Worm (Caenorhabditis elegans) whole organism, midembryonic: ENCODE data around the gene nhr-156.

Source experiments
- T22C8.4 ChIP-seq: fragments of 200-800 bp; sonication (Bioruptor generic); IDR thresholded peaks from 2 replicates; pipeline ENCODE4 v1.3.6; 2022; ENCODE audit warnings: missing genetic modification characterization, missing compliant biosample characterization
- cog-1 ChIP-seq: sonication (generic microtip); optimal IDR thresholded peaks from 2 replicates; lab custom pipeline; 2016; ENCODE audit warnings: missing genetic modification characterization, missing compliant biosample characterization
- flt-1 ChIP-seq: fragments of 200-800 bp; sonication (Bioruptor generic); IDR thresholded peaks from 2 replicates; pipeline ENCODE4 v1.3.6; 2022; ENCODE audit warnings: missing genetic modification characterization, missing compliant biosample characterization
- klf-2 ChIP-seq: fragments of 200-800 bp; sonication (Bioruptor generic); conservative IDR thresholded peaks from 2 replicates; pipeline ENCODE4 v1.3.6; 2022; ENCODE audit warnings: missing genetic modification reagents, missing genetic modification characterization, missing compliant biosample characterization
- med-1 ChIP-seq: sonication (generic microtip); optimal IDR thresholded peaks from 2 replicates; lab custom pipeline; 2017; ENCODE audit warnings: missing genetic modification characterization, mild to moderate bottlenecking, missing compliant biosample characterization, antibody characterized with exemption, missing genetic modification reagents; ENCODE audit not compliant: insufficient read depth
- ref-1 ChIP-seq: fragments of 200-800 bp; sonication (Bioruptor generic); conservative IDR thresholded peaks from 2 replicates; pipeline ENCODE4 v1.3.6; 2022; ENCODE audit warnings: missing genetic modification reagents, missing genetic modification characterization, missing compliant biosample characterization
- tab-1 ChIP-seq: fragments of 200-800 bp; sonication (Bioruptor generic); IDR thresholded peaks from 2 replicates; pipeline ENCODE4 v1.3.6; 2022; ENCODE audit warnings: missing genetic modification characterization, missing compliant biosample characterization
- ztf-23 ChIP-seq: fragments of 200-800 bp; sonication (Bioruptor generic); IDR thresholded peaks from 2 replicates; pipeline ENCODE4 v1.3.6; 2022; ENCODE audit warnings: missing genetic modification reagents, missing genetic modification characterization, missing compliant biosample characterization
- ztf-29 ChIP-seq: fragments of 200-800 bp; sonication (Bioruptor generic); IDR thresholded peaks from 2 replicates; pipeline ENCODE4 v1.3.6; 2022; ENCODE audit warnings: missing genetic modification reagents, missing genetic modification characterization, missing compliant biosample characterization

The nhr-156 gene

ce11 chrV:3905841-3906240 is at the start of gene nhr-156:
TSS of gene nhr-156 (plus strand) at chrV:3906106.
- TF ChIP-seq ref-1 (GFP tag; lab: Robert Waterston, UW) (no peak), med-1 (no peak), klf-2 (GFP tag; lab: Robert Waterston, UW) (no peak), ztf-23 (no peak), T22C8.4 (no peak), flt-1 (no peak), tab-1 (no peak), ztf-29 (no peak), cog-1 (no peak)

- TF ChIP-seq med-1 (no peak), T22C8.4 (no peak), ztf-29 (no peak), ref-1 (GFP tag; lab: Robert Waterston, UW) (no peak), ztf-23 (no peak)
These were observed 48.1 kb upstream of the nhr-156 start, which contains the start of gene nhr-188 for ce11 chrV:3857778-3858177. TSS of gene nhr-188 (minus strand) at chrV:3857861.

- TF ChIP-seq T22C8.4 (no peak), ztf-23 (no peak), ztf-29 (no peak), ref-1 (GFP tag; lab: Robert Waterston, UW) (no peak), cog-1 (no peak), flt-1 (no peak), tab-1 (no peak), klf-2 (GFP tag; lab: Robert Waterston, UW) (no peak), med-1 (no peak)
These were observed 45.8 kb upstream of the nhr-156 start, which contains the start of gene nhr-189 for ce11 chrV:3860123-3860522. TSS of gene nhr-189 (minus strand) at chrV:3860243.

- TF ChIP-seq T22C8.4 (no peak), cog-1 (no peak), ztf-29 (no peak), ztf-23 (no peak)
These were observed 43.1 kb upstream of the nhr-156 start, which contains the start of gene nhr-187 for ce11 chrV:3862851-3863250. TSS of gene nhr-187 (minus strand) at chrV:3862951.

ce11 chrV:3865273-3865672 is 40.6 kb upstream of the nhr-156 start:
- TF ChIP-seq tab-1 (no peak), ref-1 (GFP tag; lab: Robert Waterston, UW) (no peak), flt-1 (no peak), med-1 (no peak), ztf-23 (no peak), cog-1 (no peak), ztf-29 (no peak), klf-2 (GFP tag; lab: Robert Waterston, UW) (no peak), T22C8.4 (no peak)

ce11 chrV:3868905-3869304 is 37.0 kb upstream of the nhr-156 start, which contains the start of gene nhr-157:
TSS of gene nhr-157 (minus strand) at chrV:3869005.
- TF ChIP-seq tab-1 (no peak), T22C8.4 (no peak), klf-2 (GFP tag; lab: Robert Waterston, UW) (no peak), cog-1 (no peak), ztf-23 (no peak), flt-1 (no peak), ztf-29 (no peak), ref-1 (GFP tag; lab: Robert Waterston, UW) (no peak), med-1 (no peak)

- TF ChIP-seq ztf-23 (no peak), flt-1 (no peak), klf-2 (GFP tag; lab: Robert Waterston, UW) (no peak), med-1 (no peak), T22C8.4 (no peak), ztf-29 (no peak), ref-1 (GFP tag; lab: Robert Waterston, UW) (no peak)
These were observed 35.5 kb upstream of the nhr-156 start for ce11 chrV:3870359-3870758.

- TF ChIP-seq ztf-23 (no peak), ztf-29 (no peak), ref-1 (GFP tag; lab: Robert Waterston, UW) (no peak), tab-1 (no peak), flt-1 (no peak), T22C8.4 (no peak), klf-2 (GFP tag; lab: Robert Waterston, UW) (no peak), cog-1 (no peak), med-1 (no peak)
These were observed 31.7 kb upstream of the nhr-156 start, which contains the start of gene nhr-158 for ce11 chrV:3874102-3874744. TSS of gene nhr-158 (minus strand) at chrV:3874152.

ce11 chrV:3877242-3877641 is 28.7 kb upstream of the nhr-156 start:
- TF ChIP-seq tab-1 (no peak), klf-2 (GFP tag; lab: Robert Waterston, UW) (no peak), T22C8.4 (no peak), flt-1 (no peak), ref-1 (GFP tag; lab: Robert Waterston, UW) (no peak), ztf-29 (no peak), ztf-23 (no peak), med-1 (no peak)

ce11 chrV:3878223-3878622 is 27.7 kb upstream of the nhr-156 start, which contains the start of gene nhr-159:
TSS of gene nhr-159 (minus strand) at chrV:3878323.
- TF ChIP-seq cog-1 (no peak), klf-2 (GFP tag; lab: Robert Waterston, UW) (no peak), med-1 (no peak), T22C8.4 (no peak), ztf-29 (no peak), ztf-23 (no peak), ref-1 (GFP tag; lab: Robert Waterston, UW) (no peak), tab-1 (no peak), flt-1 (no peak)

- no peak for TF ChIP-seq med-1
- TF ChIP-seq ztf-29: no peak
- no peak for TF ChIP-seq T22C8.4
- TF ChIP-seq tab-1: no peak
- no peak for TF ChIP-seq klf-2 (GFP tag; lab: Robert Waterston, UW)
- TF ChIP-seq ztf-23: no peak
- no peak for TF ChIP-seq cog-1
- TF ChIP-seq flt-1: no peak
- no peak for TF ChIP-seq ref-1 (GFP tag; lab: Robert Waterston, UW)
These were observed 21.4 kb upstream of the nhr-156 start for ce11 chrV:3884550-3884949.
